In genomic region chrIV:1710535-1710934, ce11 we compare ENCODE assay signal across 4 worm cellular contexts.
TF ChIP-seq lines count a peak whose summit lies in the region.

No protein-coding gene starts in this region.

TF ChIP-seq in whole organism, L1 larva, 84 proteins besides CTCF, POLR2A, EP300 and RAD21:
- TF ChIP-seq ceh-8 (GFP tag; optimal IDR thresholded peaks at IDR 0.05; lab: Kevin White, UChicago) (peak; percentile 49), efl-1 (optimal IDR thresholded peaks at IDR 0.05; lab: Kevin White, UChicago) (no peak), efl-1 (GFP tag; optimal IDR thresholded peaks at IDR 0.05 in 1 of 2; lab: Kevin White, UChicago) (peak in 1 of 2 experiments; percentile 69), fos-1 (tag; optimal IDR thresholded peaks at IDR 0.05; lab: Kevin White, UChicago) (no peak), ceh-63 (GFP tag; optimal IDR thresholded peaks at IDR 0.05; lab: Kevin White, UChicago) (no peak), mab-9 (GFP tag; IDR thresholded peaks at IDR 0.05; lab: Robert Waterston, UW) (0 out of 2 replicates have a peak, but pooled peaks have one; percentile 31)

TF ChIP-seq in whole organism, L4 larva, 104 proteins besides CTCF, POLR2A, EP300 and RAD21:
- TF ChIP-seq F26F4.8 (GFP tag; conservative IDR thresholded peaks at IDR 0.05; lab: Robert Waterston, UW) (no peak), hif-1 (tag; optimal IDR thresholded peaks at IDR 0.05; lab: Kevin White, UChicago) (no peak), set-16 (GFP tag; IDR thresholded peaks at IDR 0.05; lab: Robert Waterston, UW) (peak; percentile 96), Y75B8A.6 (GFP tag; IDR thresholded peaks at IDR 0.05; lab: Robert Waterston, UW) (no peak), ceh-44 (GFP tag; IDR thresholded peaks at IDR 0.05; lab: Robert Waterston, UW) (no peak), ama-1 (optimal IDR thresholded peaks at IDR 0.05; lab: Kevin White, UChicago) (no peak), nhr-102 (tag; optimal IDR thresholded peaks at IDR 0.05; lab: Kevin White, UChicago) (no peak), rbr-2 (tag; optimal IDR thresholded peaks at IDR 0.05; lab: Kevin White, UChicago) (no peak), pha-4 (GFP tag; IDR thresholded peaks at IDR 0.05; lab: Robert Waterston, UW) (no peak), pha-4 (tag; optimal IDR thresholded peaks at IDR 0.05; lab: Kevin White, UChicago) (no peak)

TF ChIP-seq in whole organism, midembryonic, 9 proteins besides CTCF, POLR2A, EP300 and RAD21:
- no peak for TF ChIP-seq ref-1 (GFP tag; conservative IDR thresholded peaks at IDR 0.05; lab: Robert Waterston, UW)
- 0 out of 2 replicates have a peak, but pooled peaks have one; percentile 28 for TF ChIP-seq flt-1 (GFP tag; IDR thresholded peaks at IDR 0.05; lab: Robert Waterston, UW)

TF ChIP-seq in whole organism, young adult, 124 proteins besides CTCF, POLR2A, EP300 and RAD21:
- TF ChIP-seq egrh-3 (GFP tag; IDR thresholded peaks at IDR 0.05; lab: Robert Waterston, UW) (peak; percentile 89), repo-1 (tag; optimal IDR thresholded peaks at IDR 0.05; lab: Kevin White, UChicago) (no peak), lin-54 (GFP tag; optimal IDR thresholded peaks at IDR 0.05; lab: Kevin White, UChicago) (peak; percentile 24), F39B2.1 (GFP tag; IDR thresholded peaks at IDR 0.05; lab: Robert Waterston, UW) (no peak), lin-26 (GFP tag; IDR thresholded peaks at IDR 0.05; lab: Robert Waterston, UW) (peak; percentile 72; the same call in 1 of the 2 replicates), zfh-2 (GFP tag; conservative IDR thresholded peaks at IDR 0.05; lab: Robert Waterston, UW) (peak; percentile 82)
